Worm (Caenorhabditis elegans): ENCODE results near the gene cyp-25A4.
A peak's percentile ranks its signal among the peaks of the same experiment; 100 is the strongest.

cyp-25A4 gene

DNA sequence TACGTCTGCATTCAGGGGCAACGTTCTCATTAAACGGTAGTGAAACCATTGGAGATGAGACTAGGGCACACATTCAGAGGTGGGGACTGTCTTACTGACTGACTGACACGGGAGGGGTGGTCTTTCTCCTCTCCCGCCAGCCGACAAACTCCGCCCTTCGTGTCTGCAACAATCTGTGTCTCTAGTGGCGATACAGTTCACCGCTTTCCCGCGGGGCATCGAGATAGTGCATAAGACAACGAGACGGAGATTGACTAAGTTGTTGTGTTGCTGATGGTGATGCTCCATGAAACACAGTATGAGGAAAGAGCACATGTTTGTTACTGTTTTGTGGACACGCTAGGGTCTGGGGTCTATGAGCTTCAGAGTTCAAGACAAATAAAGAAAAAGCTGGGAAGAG lies 21.5 kb upstream of the cyp-25A4 start:
- TF ChIP-seq C08G9.2 (tag; optimal IDR thresholded peaks at IDR 0.05) (no peak), sdc-2 (tag; optimal IDR thresholded peaks at IDR 0.05) (peak; percentile 5), ceh-14 (tag; optimal IDR thresholded peaks at IDR 0.05) (no peak), tbx-2 (tag; optimal IDR thresholded peaks at IDR 0.05) (peak; percentile 28), ceh-30 (tag; optimal IDR thresholded peaks at IDR 0.05) (no peak), ceh-6 (GFP tag; optimal IDR thresholded peaks at IDR 0.05) (peak; percentile 50)

DNA sequence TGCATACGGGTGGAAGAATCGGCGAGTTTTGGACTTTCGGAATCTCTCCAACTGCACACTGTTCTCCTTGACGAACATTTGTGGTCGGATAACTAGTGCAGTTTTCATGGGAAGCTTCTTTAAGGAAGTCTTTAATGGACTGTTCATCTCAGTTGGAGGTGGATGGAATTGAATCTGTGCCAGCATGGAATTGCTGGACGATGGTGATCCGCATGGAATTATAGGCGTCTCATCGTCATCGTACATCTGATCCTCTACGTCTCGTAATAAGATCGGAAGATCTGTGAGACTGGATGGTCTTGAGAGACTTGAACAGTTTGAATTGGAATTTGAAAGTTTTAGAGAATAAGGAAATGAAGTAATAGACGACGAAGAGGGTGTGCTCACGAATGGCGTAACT lies 21.1 kb upstream of the cyp-25A4 start:
- TF ChIP-seq mec-3 (tag; optimal IDR thresholded peaks at IDR 0.05; ENCODE audit: borderline replicate concordance) (no peak), C38D4.7 (GFP tag; optimal IDR thresholded peaks at IDR 0.05) (no peak), hlh-15 (tag; optimal IDR thresholded peaks at IDR 0.05) (no peak), eyg-1 (tag; optimal IDR thresholded peaks at IDR 0.05) (no peak), rnt-1 (tag; optimal IDR thresholded peaks at IDR 0.05) (no peak), ceh-48 (tag; optimal IDR thresholded peaks at IDR 0.05) (no peak), unc-86 (tag; optimal IDR thresholded peaks at IDR 0.05) (no peak), Y22D7AL.16 (tag; optimal IDR thresholded peaks at IDR 0.05) (no peak), che-1 (tag; optimal IDR thresholded peaks at IDR 0.05) (no peak)

DNA sequence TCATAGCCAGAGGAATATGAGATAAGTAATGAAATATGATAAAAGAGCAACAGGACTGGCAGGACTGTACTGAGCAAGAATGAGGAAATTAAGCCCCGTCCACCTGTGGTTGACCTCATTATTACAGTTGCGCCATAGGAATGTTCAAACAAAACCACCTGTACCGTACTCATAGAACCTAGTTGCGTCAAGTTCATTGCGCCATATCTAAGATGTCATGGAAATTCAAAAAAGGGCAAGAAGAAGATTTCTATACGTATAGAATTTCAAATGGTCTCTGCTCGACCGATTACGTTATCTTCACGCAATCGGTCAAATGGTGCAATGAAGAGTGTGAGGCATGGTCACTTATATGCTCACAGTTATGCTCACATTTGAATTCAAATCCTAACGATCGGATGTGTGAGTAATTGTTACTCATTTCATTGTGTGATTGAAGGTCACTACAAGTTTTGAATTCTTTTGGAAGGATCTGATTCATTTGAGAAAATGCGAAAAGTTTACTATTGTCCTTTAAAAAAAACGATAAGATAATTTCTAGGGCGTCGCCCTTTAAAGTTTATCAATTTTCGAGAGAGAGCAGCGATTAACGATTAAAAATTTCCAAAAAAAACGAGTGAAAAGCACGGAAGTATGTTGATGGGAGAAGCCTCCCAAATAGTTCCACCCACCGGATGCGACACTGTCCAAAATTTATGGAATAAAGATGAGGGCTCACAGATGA lies 20.0 kb upstream of the cyp-25A4 start:
- TF ChIP-seq ceh-30 (tag; optimal IDR thresholded peaks at IDR 0.05) (no peak), ztf-16 (tag; optimal IDR thresholded peaks at IDR 0.05) (no peak), lin-11 (tag; optimal IDR thresholded peaks at IDR 0.05) (no peak), elt-2 (tag; optimal IDR thresholded peaks at IDR 0.05) (no peak), madf-2 (tag; optimal IDR thresholded peaks at IDR 0.05) (no peak), hlh-6 (tag; optimal IDR thresholded peaks at IDR 0.05) (no peak)

DNA sequence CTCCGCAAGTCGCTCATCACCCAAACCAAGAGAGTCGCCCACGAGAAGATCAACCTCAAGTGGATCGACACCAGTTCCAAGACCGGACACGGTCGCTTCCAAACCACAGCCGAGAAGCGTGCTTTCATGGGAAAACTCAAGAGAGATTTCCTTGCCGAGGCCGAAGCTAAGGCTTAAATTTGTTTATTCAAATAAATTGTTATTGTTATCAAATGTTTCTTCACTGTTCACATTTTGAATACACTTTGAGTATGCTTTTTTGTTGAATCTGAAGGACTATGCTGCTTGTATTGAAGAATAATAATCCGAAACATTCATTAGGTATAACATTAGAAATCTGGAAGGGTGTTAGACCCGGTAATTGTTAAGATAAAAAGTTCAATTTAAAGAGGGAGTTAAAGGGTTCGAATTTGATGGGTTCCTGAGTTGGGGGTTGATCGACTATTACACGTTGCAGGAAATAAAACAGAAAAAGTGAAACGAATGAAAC lies 17.5 kb upstream of the cyp-25A4 start:
- peak; percentile 4 for TF ChIP-seq Y22D7AL.16 (tag; optimal IDR thresholded peaks at IDR 0.05)
- no peak for TF ChIP-seq sdc-2 (tag; optimal IDR thresholded peaks at IDR 0.05)
- TF ChIP-seq ceh-6 (GFP tag; optimal IDR thresholded peaks at IDR 0.05) = no peak
- peak; percentile 4 for TF ChIP-seq gmeb-2 (tag; optimal IDR thresholded peaks at IDR 0.05)
- peak; percentile 62 for TF ChIP-seq ama-1 (optimal IDR thresholded peaks at IDR 0.05)

DNA sequence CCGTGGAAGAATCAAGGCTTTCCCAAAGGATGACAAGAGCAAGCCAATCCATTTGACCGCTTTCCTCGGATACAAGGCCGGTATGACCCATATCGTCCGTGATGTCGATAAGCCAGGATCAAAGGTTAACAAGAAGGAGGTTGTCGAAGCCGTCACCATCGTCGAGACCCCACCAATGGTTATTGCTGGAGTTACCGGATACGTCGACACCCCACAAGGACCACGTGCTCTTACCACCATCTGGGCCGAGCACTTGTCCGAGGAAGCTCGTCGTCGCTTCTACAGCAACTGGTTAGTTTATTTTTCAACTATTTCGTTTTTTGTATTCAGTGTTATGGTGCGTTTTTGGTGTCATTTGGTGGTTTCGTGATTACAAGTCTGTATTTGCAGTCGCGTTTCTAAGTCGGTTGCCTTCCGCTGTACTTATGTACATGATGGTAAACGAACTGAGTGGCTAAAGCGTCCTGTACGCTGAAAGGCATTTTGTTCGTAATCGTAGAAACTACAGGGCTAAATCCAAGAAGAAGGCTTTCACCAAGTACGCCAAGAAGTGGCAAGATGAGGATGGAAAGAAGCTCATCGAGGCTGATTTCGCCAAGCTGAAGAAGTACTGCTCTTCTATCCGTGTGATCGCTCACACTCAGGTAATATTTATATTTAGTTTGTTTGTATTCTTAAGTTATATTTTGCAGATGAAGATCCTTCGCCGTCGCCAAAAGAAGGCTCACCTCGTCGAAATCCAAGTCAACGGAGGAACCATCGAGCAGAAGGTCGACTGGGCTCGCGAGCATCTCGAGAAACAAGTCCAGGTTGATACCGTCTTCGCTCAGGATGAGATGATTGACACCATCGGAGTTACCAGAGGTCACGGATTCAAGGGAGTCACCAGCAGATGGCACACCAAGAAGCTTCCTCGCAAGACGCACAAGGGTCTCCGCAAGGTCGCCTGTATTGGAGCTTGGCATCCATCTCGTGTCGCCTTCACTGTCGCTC lies 16.4 kb upstream of the cyp-25A4 start:
- TF ChIP-seq ceh-48 (tag; optimal IDR thresholded peaks at IDR 0.05) (no peak), pat-9 (tag; optimal IDR thresholded peaks at IDR 0.05) (no peak), gmeb-2 (tag; optimal IDR thresholded peaks at IDR 0.05) (no peak), fkh-6 (tag; optimal IDR thresholded peaks at IDR 0.05) (no peak)

ce11 chrIII:3867378-3867904 lies 15.6 kb upstream of the cyp-25A4 start, which contains the start of gene rpl-3:
Gene rpl-3, plus strand, starts transcription at chrIII:3867854.
- TF ChIP-seq gmeb-2 (tag; optimal IDR thresholded peaks at IDR 0.05) (peak; percentile 96), C08G9.2 (tag; optimal IDR thresholded peaks at IDR 0.05) (peak; percentile 86), elt-2 (tag; optimal IDR thresholded peaks at IDR 0.05) (peak; percentile 99), pat-9 (tag; optimal IDR thresholded peaks at IDR 0.05) (peak; percentile 99), unc-86 (tag; optimal IDR thresholded peaks at IDR 0.05) (peak; percentile 99), lin-11 (tag; optimal IDR thresholded peaks at IDR 0.05) (peak; percentile 74), ceh-24 (tag; optimal IDR thresholded peaks at IDR 0.05) (peak; percentile 95), sox-4 (tag; optimal IDR thresholded peaks at IDR 0.05) (peak; percentile 96), pros-1 (tag; optimal IDR thresholded peaks at IDR 0.05) (peak; percentile 97), sox-2 (GFP tag; IDR thresholded peaks at IDR 0.05) (peak; percentile 96), pax-1 (tag; optimal IDR thresholded peaks at IDR 0.05) (peak; percentile 97), C38D4.7 (GFP tag; optimal IDR thresholded peaks at IDR 0.05) (peak; percentile 72), ceh-19 (GFP tag; optimal IDR thresholded peaks at IDR 0.05) (peak; percentile 96), hlh-13 (GFP tag; optimal IDR thresholded peaks at IDR 0.05) (peak; percentile 81), unc-55 (GFP tag; optimal IDR thresholded peaks at IDR 0.05) (peak; percentile 89), fkh-6 (tag; optimal IDR thresholded peaks at IDR 0.05) (peak; percentile 81), zip-5 (tag; optimal IDR thresholded peaks at IDR 0.05) (peak; percentile 63), hlh-30 (tag; optimal IDR thresholded peaks at IDR 0.05; ENCODE audit: insufficient read depth) (peak; percentile 88), ahr-1 (tag; optimal IDR thresholded peaks at IDR 0.05) (peak; percentile 94), dve-1 (tag; optimal IDR thresholded peaks at IDR 0.05) (peak; percentile 99), mec-3 (tag; optimal IDR thresholded peaks at IDR 0.05; ENCODE audit: borderline replicate concordance) (no peak), eyg-1 (tag; optimal IDR thresholded peaks at IDR 0.05) (peak; percentile 91), ets-4 (tag; optimal IDR thresholded peaks at IDR 0.05) (peak; percentile 99), Y22D7AL.16 (tag; optimal IDR thresholded peaks at IDR 0.05) (peak; percentile 97)

Measured in whole organism, late embryonic.